Worm (Caenorhabditis elegans): ENCODE results near the gene tsp-3.

The tsp-3 gene

DNA sequence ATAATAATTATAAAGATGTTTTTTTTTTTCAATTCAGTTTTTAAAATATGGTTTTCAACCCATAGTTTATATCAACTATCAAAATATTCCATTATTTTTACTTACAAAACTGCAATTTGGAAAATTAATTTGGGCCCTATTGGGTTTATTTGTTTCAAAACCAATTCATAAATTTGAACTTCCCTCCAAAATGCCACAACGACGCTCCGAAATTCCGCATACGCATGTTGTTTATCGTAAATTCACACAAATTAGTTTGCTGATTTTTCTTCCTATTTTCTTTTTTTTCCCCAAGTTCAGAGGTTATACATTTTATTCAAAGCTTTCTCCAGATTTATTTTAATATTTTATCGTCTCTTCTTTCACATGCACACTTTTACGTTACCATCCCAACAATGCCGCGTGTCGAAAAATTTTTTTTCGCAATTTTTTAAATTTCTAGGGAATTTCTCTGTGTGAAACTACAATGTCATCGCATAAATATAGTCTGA lies 44.0 kb downstream of the tsp-3 start, which contains the start of gene F56A8.3:
F56A8.3 (plus strand) TSS at position 441 of the 491 bp plus-strand sequence.
- TF ChIP-seq nhr-237 (tag; optimal IDR thresholded peaks at IDR 0.05) (no peak), ZK546.5 (tag; optimal IDR thresholded peaks at IDR 0.05) (no peak), Y55F3AM.14 (GFP tag; optimal IDR thresholded peaks at IDR 0.05) (no peak), ceh-82 (tag; optimal IDR thresholded peaks at IDR 0.05) (no peak), ztf-4 (tag; optimal IDR thresholded peaks at IDR 0.05) (peak; percentile 42), sma-9 (GFP tag; optimal IDR thresholded peaks at IDR 0.05) (no peak), sma-9 (tag; optimal IDR thresholded peaks at IDR 0.05) (no peak), egl-27 (tag; optimal IDR thresholded peaks at IDR 0.05) (peak; percentile 55), unc-62 (GFP tag; optimal IDR thresholded peaks at IDR 0.05) (no peak), nhr-21 (tag; optimal IDR thresholded peaks at IDR 0.05) (peak; percentile 73), nhr-12 (tag; optimal IDR thresholded peaks at IDR 0.05) (no peak), nhr-6 (tag; optimal IDR thresholded peaks at IDR 0.05) (no peak), nhr-77 (tag; optimal IDR thresholded peaks at IDR 0.05) (no peak), mdl-1 (tag; optimal IDR thresholded peaks at IDR 0.05) (no peak), blmp-1 (tag; optimal IDR thresholded peaks at IDR 0.05; ENCODE audit: insufficient read depth) (peak; percentile 48), ama-1 (optimal IDR thresholded peaks at IDR 0.05) (peak; percentile 71), lin-13 (GFP tag; optimal IDR thresholded peaks at IDR 0.05) (peak; percentile 74), peb-1 (tag; optimal IDR thresholded peaks at IDR 0.05) (no peak), ceh-16 (tag; optimal IDR thresholded peaks at IDR 0.05) (no peak), nhr-11 (tag; optimal IDR thresholded peaks at IDR 0.05) (no peak), mab-5 (tag; optimal IDR thresholded peaks at IDR 0.05) (peak; percentile 71), elt-3 (tag; optimal IDR thresholded peaks at IDR 0.05) (no peak), zag-1 (tag; optimal IDR thresholded peaks at IDR 0.05) (no peak), crh-2 (tag; optimal IDR thresholded peaks at IDR 0.05) (peak; percentile 78), nhr-25 (tag; optimal IDR thresholded peaks at IDR 0.05) (peak; percentile 72), unc-55 (GFP tag; optimal IDR thresholded peaks at IDR 0.05) (peak; percentile 90), lin-11 (tag; optimal IDR thresholded peaks at IDR 0.05) (no peak), elt-1 (tag; optimal IDR thresholded peaks at IDR 0.05) (no peak), nhr-10 (tag; optimal IDR thresholded peaks at IDR 0.05) (peak; percentile 44), aly-2 (tag; optimal IDR thresholded peaks at IDR 0.05) (no peak), sem-4 (tag; optimal IDR thresholded peaks at IDR 0.05) (peak; percentile 82), ztf-11 (tag; optimal IDR thresholded peaks at IDR 0.05) (no peak), lsy-2 (tag; optimal IDR thresholded peaks at IDR 0.05) (peak; percentile 69 to 85), unc-39 (tag; optimal IDR thresholded peaks at IDR 0.05) (no peak), nhr-23 (tag; optimal IDR thresholded peaks at IDR 0.05) (no peak), sma-3 (GFP tag; optimal IDR thresholded peaks at IDR 0.05) (peak; percentile 81), lin-39 (tag; optimal IDR thresholded peaks at IDR 0.05) (no peak), C34F6.9 (tag; optimal IDR thresholded peaks at IDR 0.05) (peak; percentile 72), mbf-1 (tag; optimal IDR thresholded peaks at IDR 0.05) (no peak), snpc-4 (tag; optimal IDR thresholded peaks at IDR 0.05) (no peak), R02D3.7 (tag; optimal IDR thresholded peaks at IDR 0.05) (peak; percentile 95), alr-1 (tag; optimal IDR thresholded peaks at IDR 0.05) (no peak), fos-1 (tag; optimal IDR thresholded peaks at IDR 0.05) (peak; percentile 30), gmeb-1 (tag; optimal IDR thresholded peaks at IDR 0.05) (peak; percentile 98), dmd-4 (tag; optimal IDR thresholded peaks at IDR 0.05) (no peak), F13H6.1 (tag; optimal IDR thresholded peaks at IDR 0.05) (peak; percentile 42), skn-1 (tag; optimal IDR thresholded peaks at IDR 0.05) (no peak), nhr-129 (tag; optimal IDR thresholded peaks at IDR 0.05) (peak; percentile 31), ztf-1 (GFP tag; conservative IDR thresholded peaks at IDR 0.05) (no peak)
